Fruit fly (Drosophila melanogaster) whole organism, prepupa: ENCODE data around the gene Cap-H2.

ENCODE experiments used
- Blimp-1 ChIP-seq: fragments of 200-800 bp; sonication (Bioruptor generic); optimal IDR thresholded peaks from 3 replicates; lab custom pipeline; 2017; ENCODE audit warnings: missing biosample characterization, missing genetic modification characterization, mild to moderate bottlenecking, moderate library complexity, missing genetic modification reagents
- CG10669 ChIP-seq: fragments of 200-800 bp; sonication (Bioruptor generic); optimal IDR thresholded peaks from 3 replicates; lab custom pipeline; 2018; ENCODE audit warnings: missing biosample characterization, mild to moderate bottlenecking, missing genetic modification characterization, moderate library complexity
- CG11294 ChIP-seq: fragments of 200-800 bp; sonication (Bioruptor generic); IDR thresholded peaks from 2 replicates; pipeline ENCODE4 v1.3.6; 2022; ENCODE audit warnings: missing biosample characterization, missing genetic modification characterization
- CG11762 ChIP-seq: fragments of 200-800 bp; sonication (Bioruptor generic); optimal IDR thresholded peaks from 3 replicates; lab custom pipeline; 2016; ENCODE audit warnings: missing biosample characterization, missing genetic modification characterization; ENCODE audit not compliant: insufficient read depth
- CG15336 ChIP-seq: fragments of 200-800 bp; sonication (Bioruptor generic); IDR thresholded peaks from 2 replicates; pipeline ENCODE4 v1.3.6; 2022; ENCODE audit warnings: missing biosample characterization, missing genetic modification characterization
- CG1621 ChIP-seq: fragments of 200-800 bp; sonication (Bioruptor generic); optimal IDR thresholded peaks from 3 replicates; lab custom pipeline; 2018; ENCODE audit warnings: missing biosample characterization, mild to moderate bottlenecking, missing genetic modification characterization
- CG3032 ChIP-seq: fragments of 200-800 bp; optimal IDR thresholded peaks from 2 replicates; lab custom pipeline; 2019; ENCODE audit warnings: missing biosample characterization, mild to moderate bottlenecking, missing genetic modification characterization, moderate library complexity
- CG31627 ChIP-seq: fragments of 200-800 bp; sonication (Bioruptor generic); optimal IDR thresholded peaks from 3 replicates; lab custom pipeline; 2016; ENCODE audit warnings: missing biosample characterization, missing genetic modification characterization
- CG32006 ChIP-seq: fragments of 200-800 bp; sonication (Bioruptor generic); optimal IDR thresholded peaks from 3 replicates; lab custom pipeline; 2017; ENCODE audit warnings: missing biosample characterization, mild to moderate bottlenecking, missing genetic modification characterization
- CG34406 ChIP-seq: fragments of 200-800 bp; sonication (Bioruptor generic); optimal IDR thresholded peaks from 3 replicates; lab custom pipeline; 2016; ENCODE audit warnings: missing biosample characterization, missing genetic modification characterization
- CG4318 ChIP-seq: fragments of 200-800 bp; sonication (Bioruptor generic); optimal IDR thresholded peaks from 3 replicates; lab custom pipeline; 2017; ENCODE audit warnings: missing biosample characterization, mild to moderate bottlenecking, missing genetic modification characterization
- CG6163 ChIP-seq: fragments of 200-800 bp; sonication (Bioruptor generic); IDR thresholded peaks from 3 replicates; pipeline ENCODE4 v1.3.6; 2022; ENCODE audit warnings: missing biosample characterization, missing genetic modification characterization
- CG6276 ChIP-seq: fragments of 200-800 bp; sonication (Bioruptor generic); optimal IDR thresholded peaks from 2 replicates; lab custom pipeline; 2017; ENCODE audit warnings: missing biosample characterization, mild to moderate bottlenecking, missing genetic modification characterization
- CG6792 ChIP-seq: fragments of 200-800 bp; sonication (Bioruptor generic); optimal IDR thresholded peaks from 3 replicates; lab custom pipeline; 2016; ENCODE audit warnings: missing biosample characterization, missing genetic modification characterization
- CG6808 ChIP-seq: fragments of 200-800 bp; sonication (Bioruptor generic); optimal IDR thresholded peaks from 3 replicates; lab custom pipeline; 2017; ENCODE audit warnings: missing biosample characterization, missing genetic modification characterization, mild to moderate bottlenecking, moderate library complexity, missing genetic modification reagents
- CG6854 ChIP-seq: fragments of 200-800 bp; sonication (Bioruptor generic); optimal IDR thresholded peaks from 2 replicates; lab custom pipeline; 2017; ENCODE audit warnings: missing biosample characterization, mild to moderate bottlenecking, missing genetic modification characterization
- CG7368 ChIP-seq: fragments of 200-800 bp; sonication (Bioruptor generic); optimal IDR thresholded peaks from 3 replicates; lab custom pipeline; 2016; ENCODE audit warnings: missing biosample characterization, missing genetic modification characterization
- CG8119 ChIP-seq: fragments of 200-800 bp; sonication (Bioruptor generic); IDR thresholded peaks from 3 replicates; pipeline ENCODE4 v1.3.6; 2022; ENCODE audit warnings: missing biosample characterization, missing genetic modification characterization
- CG8319 ChIP-seq: fragments of 200-800 bp; sonication (Bioruptor generic); optimal IDR thresholded peaks from 3 replicates; lab custom pipeline; 2016; ENCODE audit warnings: missing biosample characterization, missing genetic modification characterization
- CG8632 ChIP-seq: fragments of 200-800 bp; sonication (Bioruptor generic); optimal IDR thresholded peaks from 3 replicates; lab custom pipeline; 2016; ENCODE audit warnings: missing biosample characterization, missing genetic modification characterization
- CG9139 ChIP-seq: fragments of 200-800 bp; sonication (Bioruptor generic); optimal IDR thresholded peaks from 3 replicates; lab custom pipeline; 2017; ENCODE audit warnings: missing biosample characterization, mild to moderate bottlenecking, missing genetic modification characterization
- Eip75B ChIP-seq: fragments of 200-800 bp; sonication (Bioruptor generic); optimal IDR thresholded peaks from 3 replicates; lab custom pipeline; 2016; ENCODE audit warnings: missing biosample characterization, missing genetic modification characterization
- Eip93F ChIP-seq: fragments of 200-800 bp; sonication (Bioruptor generic); optimal IDR thresholded peaks from 2 replicates; lab custom pipeline; 2016; ENCODE audit warnings: missing biosample characterization, mild to moderate bottlenecking, missing genetic modification characterization
- Ets96B ChIP-seq: fragments of 200-800 bp; optimal IDR thresholded peaks from 2 replicates; lab custom pipeline; 2019; ENCODE audit warnings: missing biosample characterization, mild to moderate bottlenecking, missing genetic modification characterization, moderate library complexity
- Gug ChIP-seq: fragments of 200-800 bp; sonication (Bioruptor generic); IDR thresholded peaks from 2 replicates; pipeline ENCODE4 v1.3.6; 2022; ENCODE audit warnings: missing biosample characterization, missing genetic modification characterization
- Hr39 ChIP-seq: fragments of 200-800 bp; sonication (Bioruptor generic); optimal IDR thresholded peaks from 2 replicates; lab custom pipeline; 2016; ENCODE audit warnings: missing biosample characterization, missing genetic modification characterization
- Hr4 ChIP-seq: fragments of 200-800 bp; sonication (Bioruptor generic); optimal IDR thresholded peaks from 3 replicates; lab custom pipeline; 2016; ENCODE audit warnings: missing biosample characterization, missing genetic modification characterization
- Lpt ChIP-seq: fragments of 200-800 bp; sonication (Bioruptor generic); optimal IDR thresholded peaks from 3 replicates; lab custom pipeline; 2016; ENCODE audit warnings: missing biosample characterization, missing genetic modification characterization
- Met ChIP-seq: fragments of 200-800 bp; sonication (Bioruptor generic); optimal IDR thresholded peaks from 3 replicates; lab custom pipeline; 2016; ENCODE audit warnings: missing biosample characterization, missing genetic modification characterization
- Sox102F ChIP-seq: fragments of 200-800 bp; sonication (Bioruptor generic); optimal IDR thresholded peaks from 2 replicates; lab custom pipeline; 2016; ENCODE audit warnings: missing biosample characterization, mild to moderate bottlenecking, missing genetic modification characterization
- Sox14 ChIP-seq: fragments of 200-800 bp; sonication (Bioruptor generic); optimal IDR thresholded peaks from 3 replicates; lab custom pipeline; 2016; ENCODE audit warnings: missing biosample characterization, missing genetic modification characterization
- Sox15 ChIP-seq: fragments of 200-800 bp; sonication (Bioruptor generic); optimal IDR thresholded peaks from 3 replicates; lab custom pipeline; 2016; ENCODE audit warnings: missing biosample characterization, missing genetic modification characterization
- achi ChIP-seq: fragments of 200-800 bp; sonication (Bioruptor generic); optimal IDR thresholded peaks from 3 replicates; lab custom pipeline; 2016; ENCODE audit warnings: missing biosample characterization, missing genetic modification characterization
- acj6 ChIP-seq: fragments of 200-800 bp; sonication (Bioruptor generic); optimal IDR thresholded peaks from 3 replicates; lab custom pipeline; 2016; ENCODE audit warnings: missing biosample characterization, missing genetic modification characterization
- cyc ChIP-seq: fragments of 200-800 bp; sonication (Bioruptor generic); optimal IDR thresholded peaks from 3 replicates; lab custom pipeline; 2016; ENCODE audit warnings: missing biosample characterization, missing genetic modification characterization
- eg ChIP-seq: fragments of 200-800 bp; sonication (Bioruptor generic); IDR thresholded peaks from 3 replicates; pipeline ENCODE4 v1.3.6; 2022; ENCODE audit warnings: missing biosample characterization, missing genetic modification characterization
- esn ChIP-seq: fragments of 200-800 bp; sonication (Bioruptor generic); optimal IDR thresholded peaks from 2 replicates; lab custom pipeline; 2016; ENCODE audit warnings: missing biosample characterization, mild to moderate bottlenecking, missing genetic modification characterization, moderate library complexity
- fd59A ChIP-seq: fragments of 200-800 bp; sonication (Bioruptor generic); optimal IDR thresholded peaks from 2 replicates; lab custom pipeline; 2017; ENCODE audit warnings: missing biosample characterization, mild to moderate bottlenecking, missing genetic modification characterization, missing genetic modification reagents
- fd85E ChIP-seq: fragments of 200-800 bp; sonication (Bioruptor generic); optimal IDR thresholded peaks from 3 replicates; lab custom pipeline; 2016; ENCODE audit warnings: missing biosample characterization, missing genetic modification characterization
- fkh ChIP-seq: fragments of 200-800 bp; sonication (Bioruptor generic); optimal IDR thresholded peaks from 3 replicates; lab custom pipeline; 2017; ENCODE audit warnings: missing biosample characterization, mild to moderate bottlenecking, missing genetic modification characterization, moderate library complexity
- lz ChIP-seq: fragments of 200-800 bp; sonication (Bioruptor generic); optimal IDR thresholded peaks from 3 replicates; lab custom pipeline; 2016; ENCODE audit warnings: missing biosample characterization, missing genetic modification characterization
- net ChIP-seq: fragments of 200-800 bp; sonication (Bioruptor generic); optimal IDR thresholded peaks from 3 replicates; lab custom pipeline; 2016; ENCODE audit warnings: missing biosample characterization, missing genetic modification characterization
- pdm3 ChIP-seq: fragments of 200-800 bp; sonication (Bioruptor generic); optimal IDR thresholded peaks from 3 replicates; lab custom pipeline; 2016; ENCODE audit warnings: missing biosample characterization, missing genetic modification characterization
- spab ChIP-seq: fragments of 200-800 bp; sonication (Bioruptor generic); optimal IDR thresholded peaks from 2 replicates; lab custom pipeline; 2017; ENCODE audit warnings: missing biosample characterization, mild to moderate bottlenecking, missing genetic modification characterization, missing genetic modification reagents
- svp ChIP-seq: fragments of 200-800 bp; sonication (Bioruptor generic); peaks from one replicate; lab custom pipeline; 2016; ENCODE audit warnings: missing biosample characterization, missing genetic modification characterization
- topi ChIP-seq: fragments of 200-800 bp; sonication (Bioruptor generic); optimal IDR thresholded peaks from 3 replicates; lab custom pipeline; 2016; ENCODE audit warnings: missing biosample characterization, missing genetic modification characterization

Gene Cap-H2

dm6 chr3R:10775246-10775645 is 14.1 kb downstream of the Cap-H2 start:
- TF ChIP-seq cyc (GFP tag; lab: Kevin White, UChicago) (peak; percentile 26), CG8632 (GFP tag; lab: Kevin White, UChicago) (no peak), lz (GFP tag; lab: Kevin White, UChicago) (peak; percentile 12), Ets96B (tag; lab: Kevin White, UChicago) (no peak), CG31627 (GFP tag; lab: Kevin White, UChicago) (peak; percentile 41), CG6276 (no peak), CG6854 (GFP tag; lab: Kevin White, UChicago) (no peak), Lpt (GFP tag; lab: Kevin White, UChicago) (peak; percentile 9), Sox14 (GFP tag; lab: Kevin White, UChicago) (peak; percentile 34), CG1621 (no peak), topi (GFP tag; lab: Kevin White, UChicago) (no peak), CG10669 (GFP tag; lab: Kevin White, UChicago) (no peak), CG6792 (GFP tag; lab: Kevin White, UChicago) (peak; percentile 2), CG15336 (GFP tag; lab: Robert Waterston, UW) (peak; percentile 67), Hr4 (GFP tag; lab: Kevin White, UChicago) (peak; percentile 36), CG7368 (GFP tag; lab: Kevin White, UChicago) (no peak), Met (GFP tag; lab: Kevin White, UChicago) (no peak), fd85E (no peak), achi (no peak), CG11294 (GFP tag; lab: Robert Waterston, UW) (peak; percentile 42; the same call in 1 of the 2 replicates), Eip93F (GFP tag; lab: Kevin White, UChicago) (no peak), fd59A (GFP tag; lab: Kevin White, UChicago) (no peak), Eip75B (GFP tag; lab: Kevin White, UChicago) (peak; percentile 52), CG32006 (no peak), net (no peak), CG34406 (GFP tag; lab: Kevin White, UChicago) (no peak), pdm3 (GFP tag; lab: Kevin White, UChicago) (peak; percentile 40), CG8119 (peak; percentile 56; the same call in 2 of the 3 replicates), Sox102F (no peak), CG11762 (GFP tag; lab: Kevin White, UChicago) (peak; percentile 23), acj6 (peak; percentile 26), svp (GFP tag; lab: Kevin White, UChicago) (no peak), spab (GFP tag; lab: Kevin White, UChicago) (no peak), Blimp-1 (no peak), CG8319 (GFP tag; lab: Kevin White, UChicago) (no peak), CG6163 (no peak), CG4318 (GFP tag; lab: Kevin White, UChicago) (no peak), eg (GFP tag; lab: Robert Waterston, UW) (no peak; the same call in none of the 3 replicates), esn (no peak), CG6808 (GFP tag; lab: Kevin White, UChicago) (no peak), CG9139 (GFP tag; lab: Kevin White, UChicago) (no peak), CG3032 (tag; lab: Kevin White, UChicago) (no peak), Gug (GFP tag; lab: Robert Waterston, UW) (no peak), Sox15 (GFP tag; lab: Kevin White, UChicago) (no peak), fkh (GFP tag; lab: Kevin White, UChicago) (no peak), Hr39 (GFP tag; lab: Kevin White, UChicago) (peak; percentile 21)
- TF ChIP-seq, all 60 proteins: peak for 15
